Fruit fly (Drosophila melanogaster) whole organism, embryonic: ENCODE results near the gene stas.

Experiments used
- Aef1 ChIP-seq: fragments of 200-800 bp; sonication (Bioruptor generic); IDR thresholded peaks from 3 replicates; pipeline ENCODE4 v1.3.6; 2022; ENCODE audit warnings: missing biosample characterization, missing genetic modification characterization
- CG13296 ChIP-seq: fragments of 200-800 bp; sonication (Bioruptor generic); optimal IDR thresholded peaks from 3 replicates; lab custom pipeline; 2018; ENCODE audit warnings: missing biosample characterization, mild to moderate bottlenecking, missing genetic modification characterization
- CG13424 ChIP-seq: fragments of 200-800 bp; sonication (Bioruptor generic); optimal IDR thresholded peaks from 2 replicates; lab custom pipeline; 2019; ENCODE audit warnings: missing biosample characterization, mild to moderate bottlenecking, missing genetic modification characterization, moderate library complexity
- CG13775 ChIP-seq: fragments of 200-800 bp; sonication (Bioruptor generic); optimal IDR thresholded peaks from 3 replicates; lab custom pipeline; 2017; ENCODE audit warnings: missing biosample characterization, mild to moderate bottlenecking, missing genetic modification characterization
- CG15073 ChIP-seq: fragments of 200-800 bp; sonication (Bioruptor generic); optimal IDR thresholded peaks from 2 replicates; lab custom pipeline; 2016; ENCODE audit warnings: missing biosample characterization, missing genetic modification characterization
- CG15269 ChIP-seq: fragments of 200-800 bp; sonication (Bioruptor generic); optimal IDR thresholded peaks from 2 replicates; lab custom pipeline; 2018; ENCODE audit warnings: missing biosample characterization, mild to moderate bottlenecking, missing genetic modification characterization, moderate library complexity
- CG15479 ChIP-seq: fragments of 200-800 bp; sonication (Bioruptor generic); optimal IDR thresholded peaks from 3 replicates; lab custom pipeline; 2019; ENCODE audit warnings: missing biosample characterization, mild to moderate bottlenecking, missing genetic modification characterization, moderate library complexity
- CG17829 ChIP-seq: fragments of 200-800 bp; optimal IDR thresholded peaks from 2 replicates; lab custom pipeline; 2019; ENCODE audit warnings: missing biosample characterization, mild to moderate bottlenecking, missing genetic modification characterization, moderate library complexity
- CG2678 ChIP-seq: fragments of 200-800 bp; sonication (Bioruptor generic); optimal IDR thresholded peaks from 3 replicates; lab custom pipeline; 2019; ENCODE audit warnings: missing biosample characterization, mild to moderate bottlenecking, missing genetic modification characterization, moderate library complexity
- CG32767 ChIP-seq: fragments of 200-800 bp; sonication (Bioruptor generic); IDR thresholded peaks from 2 replicates; pipeline ENCODE4 v1.3.6; 2022; ENCODE audit warnings: missing biosample characterization, missing genetic modification characterization
- CG33213 ChIP-seq: fragments of 200-800 bp; sonication (Bioruptor generic); optimal IDR thresholded peaks from 3 replicates; lab custom pipeline; 2016; ENCODE audit warnings: missing biosample characterization, missing genetic modification characterization
- CG3847 ChIP-seq: fragments of 200-800 bp; sonication (Bioruptor generic); IDR thresholded peaks from 2 replicates; pipeline ENCODE4 v1.3.6; 2022; ENCODE audit warnings: missing biosample characterization, missing genetic modification characterization
- CG7786 ChIP-seq: fragments of 200-800 bp; sonication (Bioruptor generic); optimal IDR thresholded peaks from 2 replicates; lab custom pipeline; 2016; ENCODE audit warnings: missing biosample characterization, missing genetic modification characterization
- CkIIα-i1 ChIP-seq: fragments of 200-800 bp; sonication (Bioruptor generic); IDR thresholded peaks from 2 replicates; pipeline ENCODE4 v1.3.6; 2022; ENCODE audit warnings: missing biosample characterization, missing genetic modification characterization
- E2f2 ChIP-seq: fragments of 200-800 bp; sonication (Bioruptor generic); IDR thresholded peaks from 2 replicates; pipeline ENCODE4 v1.3.6; 2022; ENCODE audit warnings: missing biosample characterization, missing genetic modification characterization
- Hmr ChIP-seq: fragments of 200-800 bp; sonication (Bioruptor generic); optimal IDR thresholded peaks from 3 replicates; lab custom pipeline; 2017; ENCODE audit warnings: mild to moderate bottlenecking, missing biosample characterization, missing genetic modification reagents, missing genetic modification characterization
- Hr78 ChIP-seq, 2 experiments: fragments of 200-800 bp in 1 of 2; fragments of >200 bp in 1 of 2; sonication (Bioruptor generic) in 1 of 2; optimal IDR thresholded peaks; 2 replicates each; lab custom pipeline; 2017 to 2019; ENCODE audit warnings: missing biosample characterization in 2 of 2, missing genetic modification characterization in 2 of 2, mild to moderate bottlenecking in 1 of 2, moderate library complexity in 1 of 2
- Kr ChIP-seq: fragments of 200-800 bp; sonication (Bioruptor generic); optimal IDR thresholded peaks from 2 replicates; lab custom pipeline; 2017; ENCODE audit warnings: missing biosample characterization, mild to moderate bottlenecking, missing genetic modification characterization
- MBD-R2 ChIP-seq: fragments of 200-800 bp; sonication (Bioruptor generic); IDR thresholded peaks from 2 replicates; pipeline ENCODE4 v1.3.6; 2022; ENCODE audit warnings: missing biosample characterization, missing genetic modification characterization
- Med ChIP-seq: fragments of 200-800 bp; sonication (Bioruptor generic); peaks from one replicate; lab custom pipeline; 2016; ENCODE audit warnings: missing biosample characterization, missing genetic modification characterization, mild to moderate bottlenecking, inconsistent platforms, moderate library complexity
- Opbp ChIP-seq: fragments of 200-800 bp; sonication (Bioruptor generic); IDR thresholded peaks from 3 replicates; pipeline ENCODE4 v1.3.6; 2022; ENCODE audit warnings: missing biosample characterization, missing genetic modification characterization; ENCODE audit not compliant: partially characterized antibody
- Rfx ChIP-seq: fragments of 200-800 bp; sonication (Bioruptor generic); IDR thresholded peaks from 2 replicates; pipeline ENCODE4 v1.3.6; 2022; ENCODE audit warnings: missing biosample characterization, missing genetic modification characterization
- Vsx1 ChIP-seq: fragments of 200-800 bp; sonication (Bioruptor generic); optimal IDR thresholded peaks from 2 replicates; lab custom pipeline; 2017; ENCODE audit warnings: missing biosample characterization, mild to moderate bottlenecking, missing genetic modification characterization, missing genetic modification reagents
- amos ChIP-seq: fragments of 200-800 bp; sonication (Bioruptor generic); IDR thresholded peaks from 2 replicates; pipeline ENCODE4 v1.3.6; 2022; ENCODE audit warnings: missing biosample characterization, missing genetic modification characterization; ENCODE audit not compliant: partially characterized antibody
- bbx ChIP-seq: fragments of 200-800 bp; sonication (Bioruptor generic); IDR thresholded peaks from 2 replicates; pipeline ENCODE4 v1.3.6; 2022; ENCODE audit warnings: missing biosample characterization, missing genetic modification characterization; ENCODE audit not compliant: partially characterized antibody
- chinmo ChIP-seq: fragments of 200-800 bp; sonication (Bioruptor generic); IDR thresholded peaks from 4 replicates; pipeline ENCODE4 v1.3.6; 2022; ENCODE audit warnings: missing biosample characterization, missing genetic modification characterization; ENCODE audit not compliant: partially characterized antibody
- dimm ChIP-seq: fragments of 200-800 bp; sonication (Bioruptor generic); IDR thresholded peaks from 2 replicates; pipeline ENCODE4 v1.3.6; 2022; ENCODE audit warnings: missing biosample characterization, missing genetic modification characterization
- exex ChIP-seq: fragments of 200-800 bp; sonication (Bioruptor generic); optimal IDR thresholded peaks from 4 replicates; lab custom pipeline; 2018; ENCODE audit warnings: missing biosample characterization, mild to moderate bottlenecking, missing genetic modification characterization, moderate library complexity
- eyg ChIP-seq: fragments of 200-800 bp; sonication (Bioruptor generic); optimal IDR thresholded peaks from 3 replicates; lab custom pipeline; 2016; ENCODE audit warnings: missing biosample characterization, missing genetic modification characterization
- gce ChIP-seq: fragments of 200-800 bp; sonication (Bioruptor generic); IDR thresholded peaks from 3 replicates; pipeline ENCODE4 v1.3.6; 2022; ENCODE audit warnings: missing biosample characterization, missing genetic modification characterization
- gem ChIP-seq: fragments of 200-800 bp; sonication (Bioruptor generic); optimal IDR thresholded peaks from 2 replicates; lab custom pipeline; 2019; ENCODE audit warnings: missing biosample characterization, mild to moderate bottlenecking, missing genetic modification characterization, moderate library complexity
- gfzf ChIP-seq: fragments of 200-800 bp; sonication (Bioruptor generic); optimal IDR thresholded peaks from 2 replicates; lab custom pipeline; 2016; ENCODE audit warnings: missing biosample characterization, mild to moderate bottlenecking, missing genetic modification characterization, moderate library complexity
- gt ChIP-seq: fragments of 200-800 bp; sonication (Bioruptor generic); IDR thresholded peaks from 2 replicates; pipeline ENCODE4 v1.3.6; 2022; ENCODE audit warnings: missing biosample characterization, missing genetic modification characterization
- knrl ChIP-seq: fragments of 200-800 bp; sonication (Bioruptor generic); IDR thresholded peaks from 3 replicates; pipeline ENCODE4 v1.3.6; 2022; ENCODE audit warnings: missing biosample characterization, missing genetic modification characterization; ENCODE audit not compliant: partially characterized antibody
- lab ChIP-seq: fragments of 200-800 bp; sonication (Bioruptor generic); optimal IDR thresholded peaks from 3 replicates; lab custom pipeline; 2017; ENCODE audit warnings: missing biosample characterization, missing genetic modification characterization, mild to moderate bottlenecking, moderate library complexity, missing genetic modification reagents
- lilli ChIP-seq: fragments of 200-800 bp; sonication (Bioruptor generic); optimal IDR thresholded peaks from 3 replicates; lab custom pipeline; 2016; ENCODE audit warnings: missing biosample characterization, missing genetic modification characterization
- oc ChIP-seq: fragments of 200-800 bp; sonication (Bioruptor generic); optimal IDR thresholded peaks from 2 replicates; lab custom pipeline; 2018; ENCODE audit warnings: missing biosample characterization, mild to moderate bottlenecking, missing genetic modification characterization, moderate library complexity
- otp ChIP-seq: fragments of 200-800 bp; sonication (Bioruptor generic); IDR thresholded peaks from 3 replicates; pipeline ENCODE4, ENCODE4 v1.3.6; 2022; ENCODE audit warnings: missing biosample characterization, missing genetic modification characterization
- pnt ChIP-seq: fragments of 200-800 bp; sonication (Bioruptor generic); optimal IDR thresholded peaks from 3 replicates; lab custom pipeline; 2016; ENCODE audit warnings: missing biosample characterization, missing genetic modification characterization
- pzg ChIP-seq: fragments of 200-800 bp; sonication (Bioruptor generic); optimal IDR thresholded peaks from 3 replicates; lab custom pipeline; 2018; ENCODE audit warnings: missing biosample characterization, mild to moderate bottlenecking, missing genetic modification characterization, moderate library complexity
- salm ChIP-seq: fragments of 200-800 bp; sonication (Bioruptor generic); optimal IDR thresholded peaks from 2 replicates; lab custom pipeline; 2018; ENCODE audit warnings: missing biosample characterization, mild to moderate bottlenecking, missing genetic modification characterization
- sens ChIP-seq: fragments of 200-800 bp; sonication (Bioruptor generic); peaks from one replicate; lab custom pipeline; 2016; ENCODE audit warnings: missing biosample characterization, missing genetic modification characterization
- sisA ChIP-seq: fragments of 200-800 bp; sonication (Bioruptor generic); IDR thresholded peaks from 2 replicates; pipeline ENCODE4 v1.3.6; 2022; ENCODE audit warnings: missing biosample characterization, missing genetic modification characterization
- sqz ChIP-seq: fragments of 200-800 bp; sonication (Bioruptor generic); optimal IDR thresholded peaks from 3 replicates; lab custom pipeline; 2018; ENCODE audit warnings: missing biosample characterization, mild to moderate bottlenecking, missing genetic modification characterization
- stwl ChIP-seq: fragments of 200-800 bp; sonication (Bioruptor generic); optimal IDR thresholded peaks from 3 replicates; lab custom pipeline; 2018; ENCODE audit warnings: missing biosample characterization, mild to moderate bottlenecking, missing genetic modification characterization, moderate library complexity
- tna ChIP-seq: fragments of 200-800 bp; sonication (Bioruptor generic); IDR thresholded peaks from 2 replicates; pipeline ENCODE4 v1.3.6; 2022; ENCODE audit warnings: missing biosample characterization, missing genetic modification characterization; ENCODE audit not compliant: partially characterized antibody
- yki ChIP-seq: fragments of >200 bp; optimal IDR thresholded peaks from 3 replicates; lab custom pipeline; 2018
- zen ChIP-seq: fragments of 200-800 bp; sonication (Bioruptor generic); optimal IDR thresholded peaks from 3 replicates; lab custom pipeline; 2018; ENCODE audit warnings: missing biosample characterization, mild to moderate bottlenecking, missing genetic modification characterization, moderate library complexity

The stas gene

dm6 chrX:17627090-17627992 lies at the start of gene stas:
TSS of gene stas (minus strand) at chrX:17627895.
- TF ChIP-seq lilli (GFP tag; lab: Kevin White, UChicago) (peak; percentile 20), CG32767 (0 out of 2 replicates have a peak, but pooled peaks have one; percentile 20), exex (tag; lab: Kevin White, UChicago) (peak; percentile 40), CG33213 (GFP tag; lab: Kevin White, UChicago) (peak; percentile 16), Hr78 (GFP tag; optimal IDR thresholded peaks at IDR 0.05; lab: Kevin White, UChicago) (no peak), pzg (peak; percentile 69), sisA (GFP tag; lab: Robert Waterston, UW) (no peak), Opbp (GFP tag; lab: Robert Waterston, UW) (0 out of 3 replicates have a peak, but pooled peaks have one; percentile 25), salm (tag; lab: Kevin White, UChicago) (no peak), E2f2 (GFP tag; lab: Robert Waterston, UW) (peak; percentile 86), CG2678 (tag; lab: Kevin White, UChicago) (peak; percentile 30), gfzf (peak; percentile 81), zen (peak; percentile 52), tna (GFP tag; lab: Robert Waterston, UW) (no peak), CG13775 (GFP tag; lab: Kevin White, UChicago) (no peak), knrl (GFP tag; lab: Robert Waterston, UW) (peak; percentile 31; the same call in 1 of the 3 replicates), yki (lab: Kevin White, UChicago) (no peak), Hmr (GFP tag; lab: Kevin White, UChicago) (peak; percentile 33), Aef1 (GFP tag; lab: Robert Waterston, UW) (0 out of 3 replicates have a peak, but pooled peaks have one; percentile 17), pnt (GFP tag; lab: Kevin White, UChicago) (no peak), bbx (no peak), chinmo (no peak), gem (tag; lab: Kevin White, UChicago) (peak; percentile 15), CG15073 (GFP tag; lab: Kevin White, UChicago) (no peak), sens (GFP tag; lab: Kevin White, UChicago) (peak; percentile 77), CG13296 (GFP tag; lab: Kevin White, UChicago) (peak; percentile 36), oc (no peak), CG17829 (peak; percentile 21), CG7786 (GFP tag; lab: Kevin White, UChicago) (no peak), CkIIα-i1 (GFP tag; lab: Robert Waterston, UW) (no peak), MBD-R2 (GFP tag; lab: Robert Waterston, UW) (peak; percentile 41), amos (0 out of 2 replicates have a peak, but pooled peaks have one; percentile 23), stwl (tag; lab: Kevin White, UChicago) (peak; percentile 75), Rfx (GFP tag; lab: Robert Waterston, UW) (peak; percentile 47; the same call in 1 of the 2 replicates), lab (peak; percentile 7), Kr (GFP tag; lab: Kevin White, UChicago) (no peak), gce (GFP tag; lab: Robert Waterston, UW) (no peak), CG15269 (tag; lab: Kevin White, UChicago) (peak; percentile 29), CG15479 (GFP tag; lab: Kevin White, UChicago) (no peak), CG3847 (no peak), otp (GFP tag; lab: Robert Waterston, UW) (no peak), sqz (GFP tag; lab: Kevin White, UChicago) (peak; percentile 81), CG13424 (peak; percentile 12), dimm (GFP tag; lab: Robert Waterston, UW) (no peak), gt (no peak), eyg (GFP tag; lab: Kevin White, UChicago) (no peak), Med (GFP tag; lab: Kevin White, UChicago) (peak; percentile 60), Vsx1 (GFP tag; lab: Kevin White, UChicago) (peak; percentile 9)
